Fruit fly (Drosophila melanogaster) whole organism, embryonic: Measurements from ENCODE around the gene Tim8.

ENCODE experiments used
- Aef1 ChIP-seq: fragments of 200-800 bp; sonication (Bioruptor generic); IDR thresholded peaks from 3 replicates; pipeline ENCODE4 v1.3.6; 2022; ENCODE audit warnings: missing biosample characterization, missing genetic modification characterization
- Atf-2 ChIP-seq: fragments of 200-800 bp; sonication (Bioruptor generic); optimal IDR thresholded peaks from 2 replicates; lab custom pipeline; 2016; ENCODE audit warnings: missing biosample characterization, missing genetic modification characterization
- Bdp1 ChIP-seq: fragments of 200-800 bp; sonication (Bioruptor generic); optimal IDR thresholded peaks from 3 replicates; lab custom pipeline; 2016; ENCODE audit warnings: missing biosample characterization, missing genetic modification characterization
- CG10267 ChIP-seq: fragments of 200-800 bp; sonication (Bioruptor generic); optimal IDR thresholded peaks from 2 replicates; lab custom pipeline; 2018; ENCODE audit warnings: missing biosample characterization, mild to moderate bottlenecking, missing genetic modification characterization, moderate library complexity
- CG10274 ChIP-seq: fragments of 200-800 bp; sonication (Bioruptor generic); optimal IDR thresholded peaks from 3 replicates; lab custom pipeline; 2017; ENCODE audit warnings: missing biosample characterization, mild to moderate bottlenecking, missing genetic modification characterization
- CG11696 ChIP-seq: fragments of 200-800 bp; sonication (Bioruptor generic); IDR thresholded peaks from 2 replicates; pipeline ENCODE4 v1.3.6; 2022; ENCODE audit warnings: missing biosample characterization, missing genetic modification characterization
- CG12942 ChIP-seq: fragments of 200-800 bp; sonication (Bioruptor generic); optimal IDR thresholded peaks from 3 replicates; lab custom pipeline; 2016; ENCODE audit warnings: missing biosample characterization, missing genetic modification characterization
- CG15073 ChIP-seq: fragments of 200-800 bp; sonication (Bioruptor generic); optimal IDR thresholded peaks from 2 replicates; lab custom pipeline; 2016; ENCODE audit warnings: missing biosample characterization, missing genetic modification characterization
- CG17829 ChIP-seq: fragments of 200-800 bp; optimal IDR thresholded peaks from 2 replicates; lab custom pipeline; 2019; ENCODE audit warnings: missing biosample characterization, mild to moderate bottlenecking, missing genetic modification characterization, moderate library complexity
- CG18011 ChIP-seq: fragments of 200-800 bp; sonication (Bioruptor generic); optimal IDR thresholded peaks from 2 replicates; lab custom pipeline; 2017; ENCODE audit warnings: missing biosample characterization, missing genetic modification characterization, mild to moderate bottlenecking, moderate library complexity, missing genotype
- CG2129 ChIP-seq: fragments of 200-800 bp; sonication (Bioruptor generic); IDR thresholded peaks from 2 replicates; pipeline ENCODE4 v1.3.6; 2022; ENCODE audit warnings: missing biosample characterization, missing genetic modification characterization; ENCODE audit not compliant: partially characterized antibody
- CG30020 ChIP-seq: fragments of 200-800 bp; optimal IDR thresholded peaks from 2 replicates; lab custom pipeline; 2019; ENCODE audit warnings: missing biosample characterization, mild to moderate bottlenecking, missing genetic modification characterization, moderate library complexity
- CG30431 ChIP-seq: fragments of 200-800 bp; sonication (Bioruptor generic); optimal IDR thresholded peaks from 2 replicates; lab custom pipeline; 2017; ENCODE audit warnings: missing biosample characterization, missing genetic modification characterization
- CG31224 ChIP-seq: fragments of 200-800 bp; sonication (Bioruptor generic); IDR thresholded peaks from 2 replicates; pipeline ENCODE4 v1.3.6; 2022; ENCODE audit warnings: missing biosample characterization, missing genetic modification characterization
- CG31441 ChIP-seq: fragments of 200-800 bp; sonication (Bioruptor generic); IDR thresholded peaks from 2 replicates; pipeline ENCODE4 v1.3.6; 2022; ENCODE audit warnings: missing biosample characterization, missing genetic modification characterization
- CG34422 ChIP-seq: fragments of 200-800 bp; sonication (Bioruptor generic); IDR thresholded peaks from 3 replicates; pipeline ENCODE4 v1.3.6; 2022; ENCODE audit warnings: missing biosample characterization, missing genetic modification characterization
- CG3726 ChIP-seq: fragments of 200-800 bp; sonication (Bioruptor generic); IDR thresholded peaks from 3 replicates; pipeline ENCODE4, ENCODE4 v1.3.6; 2022; ENCODE audit warnings: missing biosample characterization, missing genetic modification characterization
- CG4424 ChIP-seq: fragments of 200-800 bp; sonication (Bioruptor generic); optimal IDR thresholded peaks from 3 replicates; lab custom pipeline; 2016; ENCODE audit warnings: missing biosample characterization, missing genetic modification characterization
- CG5953 ChIP-seq: fragments of 200-800 bp; sonication (Bioruptor generic); IDR thresholded peaks from 2 replicates; pipeline ENCODE4 v1.3.6; 2022; ENCODE audit warnings: missing biosample characterization, missing genetic modification characterization
- CG6791 ChIP-seq: fragments of 200-800 bp; sonication (Bioruptor generic); IDR thresholded peaks from 3 replicates; pipeline ENCODE4 v1.3.6; 2022; ENCODE audit warnings: missing biosample characterization, missing genetic modification characterization; ENCODE audit not compliant: partially characterized antibody
- CG8478 ChIP-seq: fragments of >200 bp; optimal IDR thresholded peaks from 2 replicates; lab custom pipeline; 2018
- CG9215 ChIP-seq: fragments of 200-800 bp; sonication (Bioruptor generic); IDR thresholded peaks from 2 replicates; pipeline ENCODE4 v1.3.6; 2022; ENCODE audit warnings: missing biosample characterization, missing genetic modification characterization
- CG9817 ChIP-seq: fragments of 200-800 bp; sonication (Bioruptor generic); optimal IDR thresholded peaks from 2 replicates; lab custom pipeline; 2018; ENCODE audit warnings: missing biosample characterization, mild to moderate bottlenecking, missing genetic modification characterization, moderate library complexity
- CG9876 ChIP-seq: fragments of 200-800 bp; sonication (Bioruptor generic); optimal IDR thresholded peaks from 2 replicates; lab custom pipeline; 2016; ENCODE audit warnings: missing biosample characterization, missing genetic modification characterization
- Dbx ChIP-seq: fragments of 200-800 bp; sonication (Bioruptor generic); IDR thresholded peaks from 3 replicates; pipeline ENCODE4 v1.3.6; 2022; ENCODE audit warnings: missing biosample characterization, missing genetic modification characterization
- Deaf1 ChIP-seq: fragments of 200-800 bp; optimal IDR thresholded peaks from 3 replicates; lab custom pipeline; 2019; ENCODE audit warnings: missing biosample characterization, mild to moderate bottlenecking, missing genetic modification characterization, moderate library complexity
- Dfd ChIP-seq, 2 experiments: fragments of >200 bp; optimal IDR thresholded peaks; 2 replicates each; lab custom pipeline; 2017; ENCODE audit warnings: missing biosample characterization in 2 of 2, missing genetic modification characterization in 2 of 2
- Ets97D ChIP-seq: fragments of 200-800 bp; sonication (Bioruptor generic); optimal IDR thresholded peaks from 3 replicates; lab custom pipeline; 2016; ENCODE audit warnings: missing biosample characterization, missing genetic modification characterization
- HmgD ChIP-seq: fragments of 200-800 bp; sonication (Bioruptor generic); optimal IDR thresholded peaks from 3 replicates; lab custom pipeline; 2016; ENCODE audit warnings: missing biosample characterization, missing genetic modification characterization
- Jarid2 ChIP-seq: fragments of 200-800 bp; sonication (Bioruptor generic); optimal IDR thresholded peaks from 3 replicates; lab custom pipeline; 2017; ENCODE audit warnings: mild to moderate bottlenecking, missing biosample characterization, missing genetic modification reagents, missing genetic modification characterization
- MESR4 ChIP-seq: fragments of 200-800 bp; sonication (Bioruptor generic); optimal IDR thresholded peaks from 2 replicates; lab custom pipeline; 2018; ENCODE audit warnings: missing biosample characterization, mild to moderate bottlenecking, missing genetic modification characterization, moderate library complexity
- NK7.1 ChIP-seq: fragments of 200-800 bp; sonication (Bioruptor generic); optimal IDR thresholded peaks from 3 replicates; lab custom pipeline; 2016; ENCODE audit warnings: missing biosample characterization, missing genetic modification characterization
- Trl ChIP-seq, 3 experiments: fragments of >200 bp in 2 of 3; fragments of 200-800 bp in 1 of 3; sonication (Bioruptor generic) in 1 of 3; optimal IDR thresholded peaks; 2 replicates in 1 of 3; 3 replicates in 2 of 3; lab custom pipeline; 2016 to 2017; ENCODE audit warnings: missing biosample characterization in 1 of 3, missing genetic modification characterization in 1 of 3
- bcd ChIP-seq: fragments of 200-800 bp; sonication (Bioruptor generic); optimal IDR thresholded peaks from 2 replicates; lab custom pipeline; 2017; ENCODE audit warnings: missing biosample characterization, mild to moderate bottlenecking, missing genetic modification characterization
- bowl ChIP-seq: fragments of 200-800 bp; sonication (Bioruptor generic); IDR thresholded peaks from 2 replicates; pipeline ENCODE4 v1.3.6; 2022; ENCODE audit warnings: missing biosample characterization, missing genetic modification characterization
- caup ChIP-seq: fragments of 200-800 bp; sonication (Bioruptor generic); optimal IDR thresholded peaks from 3 replicates; lab custom pipeline; 2017; ENCODE audit warnings: missing biosample characterization, mild to moderate bottlenecking, missing genetic modification characterization, moderate library complexity; ENCODE audit not compliant: severe bottlenecking
- dan ChIP-seq: fragments of 200-800 bp; sonication (Bioruptor generic); IDR thresholded peaks from 2 replicates; pipeline ENCODE4 v1.3.6; 2022; ENCODE audit warnings: missing biosample characterization, missing genetic modification characterization
- dysf ChIP-seq: fragments of 200-800 bp; sonication (Bioruptor generic); IDR thresholded peaks from 3 replicates; pipeline ENCODE4 v1.3.6; 2022; ENCODE audit warnings: missing biosample characterization, missing genetic modification characterization
- en ChIP-seq: fragments of 200-800 bp; sonication (Bioruptor generic); optimal IDR thresholded peaks from 2 replicates; lab custom pipeline; 2016; ENCODE audit warnings: missing biosample characterization, missing genetic modification characterization
- gfzf ChIP-seq: fragments of 200-800 bp; sonication (Bioruptor generic); optimal IDR thresholded peaks from 2 replicates; lab custom pipeline; 2016; ENCODE audit warnings: missing biosample characterization, mild to moderate bottlenecking, missing genetic modification characterization, moderate library complexity
- ham ChIP-seq: fragments of 200-800 bp; sonication (Bioruptor generic); IDR thresholded peaks from 2 replicates; pipeline ENCODE4 v1.3.6; 2022; ENCODE audit warnings: missing biosample characterization, missing genetic modification characterization
- hth ChIP-seq: fragments of >200 bp; optimal IDR thresholded peaks from 2 replicates; lab custom pipeline; 2017; ENCODE audit warnings: inconsistent platforms
- lab ChIP-seq: fragments of 200-800 bp; sonication (Bioruptor generic); optimal IDR thresholded peaks from 3 replicates; lab custom pipeline; 2017; ENCODE audit warnings: missing biosample characterization, missing genetic modification characterization, mild to moderate bottlenecking, moderate library complexity, missing genetic modification reagents
- odd ChIP-seq: fragments of 200-800 bp; sonication (Bioruptor generic); optimal IDR thresholded peaks from 2 replicates; lab custom pipeline; 2017; ENCODE audit warnings: missing biosample characterization, mild to moderate bottlenecking, missing genetic modification characterization
- p53 ChIP-seq: fragments of 200-800 bp; sonication (Bioruptor generic); optimal IDR thresholded peaks from 2 replicates; lab custom pipeline; 2016; ENCODE audit warnings: missing biosample characterization, missing genetic modification characterization
- pfk ChIP-seq: fragments of 200-800 bp; sonication (Bioruptor generic); optimal IDR thresholded peaks from 2 replicates; lab custom pipeline; 2018; ENCODE audit warnings: missing biosample characterization, mild to moderate bottlenecking, missing genetic modification characterization, moderate library complexity
- pnt ChIP-seq: fragments of 200-800 bp; sonication (Bioruptor generic); optimal IDR thresholded peaks from 3 replicates; lab custom pipeline; 2016; ENCODE audit warnings: missing biosample characterization, missing genetic modification characterization
- rib ChIP-seq: fragments of 200-800 bp; sonication (Bioruptor generic); IDR thresholded peaks from 2 replicates; pipeline ENCODE4 v1.3.6; 2022; ENCODE audit warnings: missing biosample characterization, missing genetic modification characterization
- sima ChIP-seq: fragments of 200-800 bp; sonication (Bioruptor generic); optimal IDR thresholded peaks from 2 replicates; lab custom pipeline; 2016; ENCODE audit warnings: missing biosample characterization, missing genetic modification characterization
- slou ChIP-seq: fragments of 200-800 bp; sonication (Bioruptor generic); optimal IDR thresholded peaks from 3 replicates; lab custom pipeline; 2016; ENCODE audit warnings: missing biosample characterization, missing genetic modification characterization
- sr ChIP-seq: fragments of 200-800 bp; sonication (Bioruptor generic); IDR thresholded peaks from 3 replicates; pipeline ENCODE4 v1.3.6; 2022; ENCODE audit warnings: missing biosample characterization, missing genetic modification characterization
- vfl ChIP-seq: fragments of 200-800 bp; sonication (Bioruptor generic); optimal IDR thresholded peaks from 2 replicates; lab custom pipeline; 2016; ENCODE audit warnings: missing biosample characterization, missing genetic modification characterization

Tim8 gene

dm6 chrX:11384023-11384444 is 15.8 kb downstream of the Tim8 start (continued):
- TF ChIP-seq lab (GFP tag; lab: Kevin White, UChicago) (peak; percentile 90), p53 (GFP tag; lab: Kevin White, UChicago) (no peak), Dfd (GFP tag; optimal IDR thresholded peaks at IDR 0.05; lab: Kevin White, UChicago) (no peak), caup (GFP tag; lab: Kevin White, UChicago) (peak; percentile 78), CG10274 (GFP tag; lab: Kevin White, UChicago) (peak; percentile 21), sima (no peak), bcd (peak; percentile 72), CG11696 (GFP tag; lab: Robert Waterston, UW) (peak; percentile 34; the same call in 1 of the 2 replicates), CG9876 (GFP tag; lab: Kevin White, UChicago) (no peak), MESR4 (no peak), pfk (GFP tag; lab: Kevin White, UChicago) (peak; percentile 69), CG18011 (peak; percentile 45), NK7.1 (GFP tag; lab: Kevin White, UChicago) (peak; percentile 2), rib (GFP tag; lab: Robert Waterston, UW) (peak; percentile 58; the same call in 1 of the 2 replicates), sr (GFP tag; lab: Robert Waterston, UW) (no peak), dysf (peak; percentile 86), CG5953 (no peak), en (GFP tag; lab: Kevin White, UChicago) (no peak), ham (GFP tag; lab: Robert Waterston, UW) (peak; percentile 54; the same call in 1 of the 2 replicates), Atf-2 (peak; percentile 22), Jarid2 (GFP tag; lab: Kevin White, UChicago) (peak; percentile 22), Dbx (GFP tag; lab: Robert Waterston, UW) (peak; percentile 91), Bdp1 (GFP tag; lab: Kevin White, UChicago) (peak; percentile 27), Deaf1 (tag; lab: Kevin White, UChicago) (peak; percentile 68), odd (GFP tag; lab: Kevin White, UChicago) (peak; percentile 21), CG2129 (no peak), CG30020 (no peak), CG6791 (GFP tag; lab: Robert Waterston, UW) (no peak), Trl (optimal IDR thresholded peaks at IDR 0.05; lab: Kevin White, UChicago) (no peak), Trl (GFP tag; optimal IDR thresholded peaks at IDR 0.05; lab: Kevin White, UChicago) (peak; percentile 55), hth (lab: Kevin White, UChicago) (no peak), HmgD (GFP tag; lab: Kevin White, UChicago) (no peak), CG9215 (GFP tag; lab: Robert Waterston, UW) (peak; percentile 77), pnt (GFP tag; lab: Kevin White, UChicago) (peak; percentile 49), CG31441 (peak; percentile 60; the same call in 1 of the 2 replicates), slou (GFP tag; lab: Kevin White, UChicago) (peak; percentile 70), Ets97D (GFP tag; lab: Kevin White, UChicago) (peak; percentile 11), CG9817 (peak; percentile 75), CG10267 (tag; lab: Kevin White, UChicago) (peak; percentile 31), CG3726 (GFP tag; lab: Robert Waterston, UW) (peak; percentile 61; the same call in 1 of the 3 replicates), CG30431 (peak; percentile 16), dan (GFP tag; lab: Robert Waterston, UW) (no peak), CG15073 (GFP tag; lab: Kevin White, UChicago) (no peak), vfl (GFP tag; lab: Kevin White, UChicago) (peak; percentile 47), bowl (GFP tag; lab: Robert Waterston, UW) (no peak), gfzf (no peak), CG4424 (peak; percentile 41), Aef1 (GFP tag; lab: Robert Waterston, UW) (peak; percentile 77), CG12942 (peak; percentile 43), CG31224 (GFP tag; lab: Robert Waterston, UW) (peak; percentile 61; the same call in 1 of the 2 replicates), CG17829 (peak; percentile 32), CG34422 (GFP tag; lab: Robert Waterston, UW) (0 out of 3 replicates have a peak, but pooled peaks have one; percentile 36), CG8478 (lab: Kevin White, UChicago) (no peak)
